Worm (Caenorhabditis elegans) whole organism, L2 larva: ENCODE data around the gene pcn-1.

Experiments
- C34F6.9 ChIP-seq: fragments of 150-350 bp; optimal IDR thresholded peaks from 2 replicates; lab custom pipeline; 2014; ENCODE audit warnings: missing biosample characterization, missing genetic modification characterization
- F13H6.1 ChIP-seq: sonication (generic microtip); optimal IDR thresholded peaks from 2 replicates; lab custom pipeline; 2016; ENCODE audit warnings: missing genetic modification characterization, missing compliant biosample characterization
- R02D3.7 ChIP-seq: fragments of 150-350 bp; optimal IDR thresholded peaks from 2 replicates; lab custom pipeline; 2014; ENCODE audit warnings: missing biosample characterization, missing genetic modification characterization
- Y55F3AM.14 ChIP-seq: fragments of 200-800 bp; sonication (Bioruptor generic); optimal IDR thresholded peaks from 2 replicates; lab custom pipeline; 2018; ENCODE audit warnings: mild to moderate bottlenecking, missing genetic modification characterization, missing compliant biosample characterization
- ZK546.5 ChIP-seq: sonication (generic microtip); optimal IDR thresholded peaks from 2 replicates; lab custom pipeline; 2017; ENCODE audit warnings: missing biosample characterization, missing genetic modification characterization
- aly-2 ChIP-seq: fragments of 150-350 bp; optimal IDR thresholded peaks from 2 replicates; lab custom pipeline; 2014; ENCODE audit warnings: missing biosample characterization, missing genetic modification characterization
- blmp-1 ChIP-seq: sonication (generic microtip); optimal IDR thresholded peaks from 2 replicates; lab custom pipeline; 2017; ENCODE audit warnings: missing genetic modification characterization, mild to moderate bottlenecking, missing compliant biosample characterization, antibody characterized with exemption, moderate library complexity; ENCODE audit not compliant: insufficient read depth
- ceh-16 ChIP-seq: fragments of 150-350 bp; optimal IDR thresholded peaks from 2 replicates; lab custom pipeline; 2014; ENCODE audit warnings: missing biosample characterization, missing genetic modification characterization
- ceh-82 ChIP-seq: fragments of 150-350 bp; optimal IDR thresholded peaks from 2 replicates; lab custom pipeline; 2014; ENCODE audit warnings: missing biosample characterization, missing genetic modification characterization
- crh-2 ChIP-seq: sonication (generic microtip); optimal IDR thresholded peaks from 2 replicates; lab custom pipeline; 2017; ENCODE audit warnings: missing biosample characterization, missing genetic modification characterization
- egl-27 ChIP-seq: sonication (generic microtip); optimal IDR thresholded peaks from 3 replicates; lab custom pipeline; 2017; ENCODE audit warnings: missing biosample characterization, missing genetic modification reagents, missing genetic modification characterization
- fos-1 ChIP-seq: fragments of 150-350 bp; optimal IDR thresholded peaks from 2 replicates; lab custom pipeline; 2014; ENCODE audit warnings: missing biosample characterization, missing genetic modification characterization
- gmeb-1 ChIP-seq: fragments of 150-350 bp; optimal IDR thresholded peaks from 2 replicates; lab custom pipeline; 2014; ENCODE audit warnings: missing biosample characterization, missing genetic modification characterization
- lin-11 ChIP-seq: fragments of 150-350 bp; sonication (generic microtip); optimal IDR thresholded peaks from 2 replicates; lab custom pipeline; 2014; ENCODE audit warnings: missing biosample characterization, missing genetic modification characterization, inconsistent platforms, mixed read lengths
- lin-13 ChIP-seq: fragments of 150-350 bp; optimal IDR thresholded peaks from 2 replicates; lab custom pipeline; 2014; ENCODE audit warnings: missing biosample characterization, missing genetic modification reagents, missing genetic modification characterization
- lin-39 ChIP-seq: fragments of 150-350 bp; optimal IDR thresholded peaks from 2 replicates; lab custom pipeline; 2014; ENCODE audit warnings: missing biosample characterization, missing genetic modification reagents, missing genetic modification characterization
- lsy-2 ChIP-seq, 2 experiments: fragments of 150-350 bp in 1 of 2; sonication (generic microtip) in 1 of 2; optimal IDR thresholded peaks; 2 replicates each; lab custom pipeline; 2014 to 2017; ENCODE audit warnings: missing biosample characterization in 2 of 2, missing genetic modification characterization in 2 of 2
- mab-5 ChIP-seq: fragments of 150-350 bp; optimal IDR thresholded peaks from 2 replicates; lab custom pipeline; 2014; ENCODE audit warnings: missing biosample characterization, missing genetic modification characterization
- mbf-1 ChIP-seq: sonication (generic microtip); optimal IDR thresholded peaks from 2 replicates; lab custom pipeline; 2017; ENCODE audit warnings: missing biosample characterization, missing genetic modification characterization
- mdl-1 ChIP-seq, 2 experiments: fragments of 150-350 bp in 1 of 2; sonication (generic microtip) in 1 of 2; optimal IDR thresholded peaks; 2 replicates each; lab custom pipeline; 2017; ENCODE audit warnings: missing biosample characterization in 2 of 2, missing genetic modification characterization in 2 of 2
- nhr-10 ChIP-seq: sonication (generic microtip); optimal IDR thresholded peaks from 2 replicates; lab custom pipeline; 2017; ENCODE audit warnings: missing biosample characterization, missing genetic modification characterization
- nhr-12 ChIP-seq: fragments of 150-350 bp; optimal IDR thresholded peaks from 2 replicates; lab custom pipeline; 2014; ENCODE audit warnings: missing biosample characterization, missing genetic modification characterization
- nhr-129 ChIP-seq: fragments of 150-350 bp; optimal IDR thresholded peaks from 2 replicates; lab custom pipeline; 2014; ENCODE audit warnings: missing biosample characterization, missing genetic modification characterization
- nhr-23 ChIP-seq: fragments of 150-350 bp; optimal IDR thresholded peaks from 2 replicates; lab custom pipeline; 2014; ENCODE audit warnings: missing biosample characterization, missing genetic modification reagents, missing genetic modification characterization
- nhr-237 ChIP-seq: fragments of 150-350 bp; optimal IDR thresholded peaks from 2 replicates; lab custom pipeline; 2014; ENCODE audit warnings: missing biosample characterization, missing genetic modification characterization
- nhr-25 ChIP-seq: fragments of 150-350 bp; sonication (generic microtip); optimal IDR thresholded peaks from 3 replicates; lab custom pipeline; 2014; ENCODE audit warnings: missing biosample characterization, missing genetic modification characterization
- nhr-77 ChIP-seq: fragments of 150-350 bp; optimal IDR thresholded peaks from 2 replicates; lab custom pipeline; 2014; ENCODE audit warnings: missing biosample characterization, missing genetic modification characterization
- sem-4 ChIP-seq: fragments of 150-350 bp; optimal IDR thresholded peaks from 2 replicates; lab custom pipeline; 2014; ENCODE audit warnings: missing biosample characterization, missing genetic modification reagents, missing genetic modification characterization
- sma-3 ChIP-seq: sonication (generic microtip); optimal IDR thresholded peaks from 2 replicates; lab custom pipeline; 2016; ENCODE audit warnings: missing genetic modification reagents, missing genetic modification characterization, missing compliant biosample characterization
- sma-9 ChIP-seq, 2 experiments: fragments of 150-350 bp in 1 of 2; sonication (generic microtip) in 1 of 2; optimal IDR thresholded peaks; 2 replicates each; lab custom pipeline; 2014 to 2016; ENCODE audit warnings: missing genetic modification characterization in 2 of 2, mild to moderate bottlenecking in 1 of 2, missing biosample characterization in 1 of 2, missing compliant biosample characterization in 1 of 2, missing genetic modification reagents in 1 of 2, moderate library complexity in 1 of 2
- snpc-4 ChIP-seq: fragments of 150-350 bp; optimal IDR thresholded peaks from 2 replicates; lab custom pipeline; 2014; ENCODE audit warnings: missing biosample characterization, missing genetic modification characterization
- unc-39 ChIP-seq: fragments of 150-350 bp; optimal IDR thresholded peaks from 2 replicates; lab custom pipeline; 2014; ENCODE audit warnings: missing biosample characterization, missing genetic modification characterization
- unc-55 ChIP-seq: fragments of 150-350 bp; sonication (generic microtip); optimal IDR thresholded peaks from 3 replicates; lab custom pipeline; 2014; ENCODE audit warnings: missing biosample characterization, missing genetic modification reagents, missing genetic modification characterization
- unc-62 ChIP-seq: fragments of 150-350 bp; optimal IDR thresholded peaks from 2 replicates; lab custom pipeline; 2014; ENCODE audit warnings: missing biosample characterization, missing genetic modification reagents, missing genetic modification characterization
- zag-1 ChIP-seq: fragments of 150-350 bp; optimal IDR thresholded peaks from 2 replicates; lab custom pipeline; 2014; ENCODE audit warnings: missing biosample characterization, missing genetic modification characterization
- ztf-1 ChIP-seq: fragments of 200-800 bp; sonication (Bioruptor generic); conservative IDR thresholded peaks from 2 replicates; pipeline ENCODE4 v1.3.6; 2022; ENCODE audit warnings: missing genetic modification characterization, missing compliant biosample characterization
- ztf-11 ChIP-seq: sonication (generic microtip); optimal IDR thresholded peaks from 2 replicates; lab custom pipeline; 2017; ENCODE audit warnings: missing biosample characterization, missing genetic modification characterization
- ztf-4 ChIP-seq: fragments of 150-350 bp; optimal IDR thresholded peaks from 2 replicates; lab custom pipeline; 2014; ENCODE audit warnings: missing biosample characterization, missing genetic modification characterization

Gene pcn-1

DNA sequence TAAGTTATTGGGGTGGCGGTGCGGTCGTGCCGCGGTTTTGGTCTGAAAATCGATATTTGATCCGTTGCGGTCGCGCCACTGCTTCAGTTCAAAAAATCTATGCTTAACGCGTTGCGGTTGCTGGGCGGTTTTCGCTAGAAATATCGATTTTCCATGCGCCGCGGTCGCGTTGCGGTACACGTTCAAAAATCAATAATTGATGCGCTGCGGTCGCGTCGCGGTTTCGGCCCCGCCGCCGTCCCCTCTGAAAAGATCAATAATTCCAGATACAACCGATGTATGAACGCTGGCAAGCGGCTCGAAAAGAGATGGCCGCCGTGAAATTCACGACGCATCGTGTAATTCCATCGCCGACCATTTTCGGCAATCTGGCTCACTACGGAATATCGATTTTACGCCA lies 8.2 kb downstream of the pcn-1 start:
- TF ChIP-seq nhr-77 (tag; lab: Kevin White, UChicago), result no peak
- no peak for TF ChIP-seq lin-13 (GFP tag; lab: Kevin White, UChicago)
- TF ChIP-seq mdl-1 (tag; optimal IDR thresholded peaks at IDR 0.05; lab: Kevin White, UChicago), result no peak
- TF ChIP-seq sma-3, result no peak
- no peak for TF ChIP-seq nhr-129 (tag; lab: Kevin White, UChicago)
- no peak for TF ChIP-seq ZK546.5 (tag; lab: Kevin White, UChicago)
- TF ChIP-seq, all 48 proteins: peak for 0

DNA sequence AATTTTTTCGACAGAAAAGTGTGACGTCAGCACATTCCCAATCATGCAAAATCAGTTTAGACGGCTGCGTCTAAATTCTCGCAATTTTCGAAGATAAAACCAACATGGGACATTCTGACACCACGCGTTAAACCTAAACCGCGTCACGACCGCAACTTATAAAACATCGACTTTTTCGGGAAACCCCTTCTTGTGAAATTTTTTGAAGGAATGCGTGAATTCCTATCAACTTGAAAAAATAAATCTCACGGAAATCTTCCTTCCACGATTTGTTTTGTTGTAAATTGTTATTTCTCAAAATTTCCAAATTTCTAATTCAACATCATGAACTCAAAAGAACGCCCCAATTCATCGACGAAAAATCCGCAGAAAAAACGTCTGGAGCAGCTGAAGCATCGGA lies 9.3 kb downstream of the pcn-1 start, which contains the start of gene F35F11.2:
TSS of gene F35F11.2 (plus strand) at position 301 of the 400 bp plus-strand sequence.
- TF ChIP-seq sem-4 (tag; lab: Kevin White, UChicago), result no peak
- TF ChIP-seq ZK546.5 (tag; lab: Kevin White, UChicago), result no peak
- no peak for TF ChIP-seq ztf-4 (tag; lab: Kevin White, UChicago)

DNA sequence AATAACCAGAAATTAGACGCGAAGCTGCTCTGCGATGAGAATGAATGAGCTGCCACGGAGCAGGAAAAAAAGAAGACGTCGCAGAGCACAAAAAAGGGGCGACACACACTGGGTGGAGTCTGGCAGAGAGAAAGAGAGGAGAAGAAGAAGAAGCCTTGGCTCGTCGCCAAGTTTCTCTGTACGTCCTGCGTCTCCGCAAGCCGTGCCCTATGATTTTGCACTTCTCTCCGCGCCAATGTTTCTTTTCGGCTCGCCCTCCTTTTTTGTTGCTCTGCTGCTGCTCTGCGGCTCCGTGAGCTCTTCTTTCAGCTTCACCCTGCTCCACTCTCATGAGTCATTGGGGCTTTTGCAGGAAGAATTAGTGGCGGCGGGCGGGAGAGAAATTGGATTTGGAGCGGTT lies 14.4 kb downstream of the pcn-1 start, which contains the start of gene hlh-30:
TSS of gene hlh-30 (minus strand) at position 69 of the 400 bp plus-strand sequence.
- no peak for TF ChIP-seq ztf-11 (tag; lab: Kevin White, UChicago)
- TF ChIP-seq nhr-77 (tag; lab: Kevin White, UChicago), result no peak
- no peak for TF ChIP-seq mab-5 (tag; lab: Kevin White, UChicago)
- no peak for TF ChIP-seq unc-62 (GFP tag; lab: Kevin White, UChicago)
- TF ChIP-seq nhr-10 (tag; lab: Kevin White, UChicago), result no peak
- peak; percentile 76 for TF ChIP-seq sma-9 (GFP tag; optimal IDR thresholded peaks at IDR 0.05; lab: Kevin White, UChicago)
- TF ChIP-seq sma-9 (tag; optimal IDR thresholded peaks at IDR 0.05; lab: Kevin White, UChicago), result no peak
- TF ChIP-seq nhr-12, result no peak
- no peak for TF ChIP-seq aly-2 (tag; lab: Kevin White, UChicago)
- no peak for TF ChIP-seq sma-3
- TF ChIP-seq Y55F3AM.14 (GFP tag; lab: Kevin White, UChicago), result peak; percentile 20
- TF ChIP-seq zag-1, result peak; percentile 62
- TF ChIP-seq ztf-4 (tag; lab: Kevin White, UChicago), result peak; percentile 7
- peak; percentile 38 for TF ChIP-seq crh-2 (tag; lab: Kevin White, UChicago)
- TF ChIP-seq ztf-1, result no peak
- TF ChIP-seq mdl-1 (tag; optimal IDR thresholded peaks at IDR 0.05; lab: Kevin White, UChicago), result peak; percentile 5 to 33
- TF ChIP-seq nhr-23 (tag; lab: Kevin White, UChicago), result no peak
- no peak for TF ChIP-seq snpc-4
- no peak for TF ChIP-seq ZK546.5 (tag; lab: Kevin White, UChicago)
- no peak for TF ChIP-seq unc-39 (tag; lab: Kevin White, UChicago)
- peak; percentile 56 for TF ChIP-seq fos-1
- TF ChIP-seq nhr-25, result no peak
- peak; percentile 76 for TF ChIP-seq unc-55 (GFP tag; lab: Kevin White, UChicago)
- peak; percentile 73 for TF ChIP-seq C34F6.9 (tag; lab: Kevin White, UChicago)
- TF ChIP-seq egl-27 (tag; lab: Kevin White, UChicago), result no peak
- peak; percentile 28 to 69 for TF ChIP-seq lsy-2 (tag; optimal IDR thresholded peaks at IDR 0.05; lab: Kevin White, UChicago)
- TF ChIP-seq blmp-1, result no peak
- TF ChIP-seq nhr-129 (tag; lab: Kevin White, UChicago), result peak; percentile 48
- peak; percentile 72 for TF ChIP-seq F13H6.1 (tag; lab: Kevin White, UChicago)
- TF ChIP-seq R02D3.7 (tag; lab: Kevin White, UChicago), result no peak
- TF ChIP-seq ceh-16 (tag; lab: Kevin White, UChicago), result no peak
- peak; percentile 20 for TF ChIP-seq lin-13 (GFP tag; lab: Kevin White, UChicago)
- TF ChIP-seq gmeb-1 (tag; lab: Kevin White, UChicago), result no peak
- no peak for TF ChIP-seq mbf-1 (tag; lab: Kevin White, UChicago)
- no peak for TF ChIP-seq nhr-237 (tag; lab: Kevin White, UChicago)
- TF ChIP-seq ceh-82 (tag; lab: Kevin White, UChicago), result no peak
- peak; percentile 63 for TF ChIP-seq lin-11
- no peak for TF ChIP-seq lin-39 (tag; lab: Kevin White, UChicago)
